Worm (Caenorhabditis elegans) whole organism, early embryonic: ENCODE results near the gene C45G9.2.

Experiments
- B0310.2 ChIP-seq: sonication (generic microtip); optimal IDR thresholded peaks from 2 replicates; lab custom pipeline; 2016; ENCODE audit warnings: mild to moderate bottlenecking, missing genetic modification characterization, missing compliant biosample characterization
- F13C5.2 ChIP-seq: sonication (generic microtip); optimal IDR thresholded peaks from 2 replicates; lab custom pipeline; 2017; ENCODE audit warnings: mild to moderate bottlenecking, missing genetic modification characterization, inconsistent platforms, missing compliant biosample characterization
- aly-1 ChIP-seq: sonication (generic microtip); optimal IDR thresholded peaks from 2 replicates; lab custom pipeline; 2016; ENCODE audit warnings: missing genetic modification characterization, missing compliant biosample characterization
- ama-1 ChIP-seq: fragments of 150-350 bp; optimal IDR thresholded peaks from 2 replicates; lab custom pipeline; 2014
- ceh-13 ChIP-seq: fragments of 200-800 bp; sonication (Bioruptor generic); optimal IDR thresholded peaks from 2 replicates; lab custom pipeline; 2018; ENCODE audit warnings: mild to moderate bottlenecking, missing genetic modification characterization, missing compliant biosample characterization
- ceh-36 ChIP-seq: sonication (generic microtip); optimal IDR thresholded peaks from 2 replicates; lab custom pipeline; 2016; ENCODE audit warnings: missing genetic modification characterization, inconsistent platforms, missing compliant biosample characterization
- ets-7 ChIP-seq: sonication (generic microtip); optimal IDR thresholded peaks from 2 replicates; lab custom pipeline; 2016; ENCODE audit warnings: missing genotype, missing genetic modification characterization, missing compliant biosample characterization
- flt-1 ChIP-seq: fragments of 200-800 bp; sonication (Bioruptor generic); IDR thresholded peaks from 2 replicates; pipeline ENCODE4 v1.3.6; 2022; ENCODE audit warnings: missing genetic modification characterization, missing compliant biosample characterization
- hmbx-1 ChIP-seq: sonication (generic microtip); optimal IDR thresholded peaks from 2 replicates; lab custom pipeline; 2016; ENCODE audit warnings: mild to moderate bottlenecking, missing genetic modification characterization, missing compliant biosample characterization
- hmg-4 ChIP-seq: fragments of 200-800 bp; sonication (Bioruptor generic); optimal IDR thresholded peaks from 2 replicates; lab custom pipeline; 2018; ENCODE audit warnings: mild to moderate bottlenecking, missing genetic modification characterization, missing compliant biosample characterization
- hnd-1 ChIP-seq: sonication (generic microtip); optimal IDR thresholded peaks from 2 replicates; lab custom pipeline; 2016; ENCODE audit warnings: missing genetic modification characterization, missing compliant biosample characterization
- pes-1 ChIP-seq: fragments of 200-800 bp; sonication (Bioruptor generic); IDR thresholded peaks from 2 replicates; pipeline ENCODE4 v1.3.6; 2022; ENCODE audit warnings: missing genetic modification reagents, missing genetic modification characterization, missing compliant biosample characterization
- scrt-1 ChIP-seq: fragments of 200-800 bp; sonication (Bioruptor generic); IDR thresholded peaks from 2 replicates; pipeline ENCODE4 v1.3.6; 2022; ENCODE audit warnings: missing genetic modification characterization, missing compliant biosample characterization
- sea-1 ChIP-seq: fragments of 200-800 bp; sonication (Bioruptor generic); conservative IDR thresholded peaks from 2 replicates; pipeline ENCODE4 v1.3.6; 2022; ENCODE audit warnings: missing genetic modification characterization, missing compliant biosample characterization
- tbx-11 ChIP-seq: fragments of 200-800 bp; sonication (Bioruptor generic); IDR thresholded peaks from 2 replicates; pipeline ENCODE4 v1.3.6; 2022; ENCODE audit warnings: missing genetic modification characterization, missing compliant biosample characterization
- tbx-37 ChIP-seq: fragments of 200-800 bp; sonication (Bioruptor generic); conservative IDR thresholded peaks from 2 replicates; pipeline ENCODE4 v1.3.6; 2022; ENCODE audit warnings: missing genetic modification reagents, missing genetic modification characterization, missing compliant biosample characterization
- tra-4 ChIP-seq: sonication (generic microtip); optimal IDR thresholded peaks from 2 replicates; lab custom pipeline; 2017; ENCODE audit warnings: missing genetic modification characterization, missing compliant biosample characterization

Gene C45G9.2

DNA sequence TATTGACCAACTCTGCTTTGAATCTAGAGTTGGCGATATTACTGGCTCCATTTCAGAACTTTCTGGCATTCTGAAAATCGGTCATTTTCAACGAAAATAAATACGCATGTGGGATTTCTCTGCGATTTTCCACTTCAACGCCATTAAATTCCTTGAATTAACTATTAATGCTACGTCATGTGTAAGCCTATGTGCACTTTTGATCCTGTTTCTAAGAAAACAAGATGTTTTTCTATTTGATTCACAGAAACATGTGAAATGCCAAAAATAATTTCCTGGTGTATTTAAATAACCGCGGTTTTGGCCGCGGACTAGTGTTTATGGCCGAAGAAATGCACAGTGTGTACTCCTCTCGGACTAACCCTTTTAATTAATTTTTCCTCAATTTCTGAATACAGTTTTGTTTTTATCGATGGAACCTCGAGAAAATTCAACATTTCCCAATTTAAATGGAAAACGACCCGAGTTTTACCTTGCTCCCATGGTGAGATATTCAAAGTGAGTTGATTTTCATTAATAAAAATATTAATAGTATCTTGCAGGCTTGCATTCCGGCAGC lies at the start of gene C45G9.2, which contains the start of gene C45G9.11:
TSS of gene C45G9.2 (plus strand) at position 392 of the 559 bp plus-strand sequence.
TSS of gene C45G9.11 (minus strand) at position 51 of the 559 bp plus-strand sequence.
- TF ChIP-seq F13C5.2 (tag; lab: Kevin White, UChicago) (peak; percentile 59), B0310.2 (tag; lab: Kevin White, UChicago) (no peak), hmbx-1 (tag; lab: Kevin White, UChicago) (no peak), ets-7 (tag; lab: Kevin White, UChicago) (no peak), ceh-13 (GFP tag; lab: Kevin White, UChicago) (no peak), tbx-37 (GFP tag; lab: Robert Waterston, UW) (peak; percentile 82; the same call in 1 of the 2 replicates), pes-1 (GFP tag; lab: Robert Waterston, UW) (no peak), flt-1 (GFP tag; lab: Robert Waterston, UW) (0 out of 2 replicates have a peak, but pooled peaks have one; percentile 21)

DNA sequence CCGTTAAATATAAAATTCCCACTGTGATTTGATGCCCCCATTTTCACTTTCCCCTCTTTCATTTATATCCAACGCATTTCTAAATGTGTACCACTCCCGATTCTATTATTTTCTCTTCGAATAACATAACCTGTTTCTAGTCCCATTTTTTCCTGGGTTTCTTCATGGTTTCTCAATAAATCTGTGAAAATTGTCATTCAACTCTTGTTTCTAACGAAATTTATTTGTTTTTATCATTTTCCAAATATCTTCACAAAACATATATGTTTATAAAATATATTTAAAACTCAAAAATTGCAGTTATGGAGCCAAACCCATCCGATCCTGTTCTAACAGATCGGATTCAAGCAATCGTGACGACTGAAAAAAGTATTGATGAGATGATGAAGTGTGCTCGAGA lies 47.9 kb upstream of the C45G9.2 start, which contains the start of gene mdt-11:
TSS of gene mdt-11 (plus strand) at position 301 of the 400 bp plus-strand sequence.
- no peak for TF ChIP-seq hmg-4 (GFP tag; lab: Kevin White, UChicago)
- TF ChIP-seq pes-1 (GFP tag; lab: Robert Waterston, UW): no peak
- TF ChIP-seq tra-4 (tag; lab: Kevin White, UChicago): no peak
- no peak for TF ChIP-seq ceh-36 (tag; lab: Kevin White, UChicago)
- no peak for TF ChIP-seq F13C5.2 (tag; lab: Kevin White, UChicago)
- TF ChIP-seq hnd-1: no peak
- no peak for TF ChIP-seq tbx-37 (GFP tag; lab: Robert Waterston, UW)
- TF ChIP-seq aly-1 (tag; lab: Kevin White, UChicago): no peak
- TF ChIP-seq ama-1 (lab: Kevin White, UChicago): no peak
- no peak for TF ChIP-seq scrt-1 (GFP tag; lab: Robert Waterston, UW)
- TF ChIP-seq flt-1 (GFP tag; lab: Robert Waterston, UW): no peak
- TF ChIP-seq B0310.2 (tag; lab: Kevin White, UChicago): no peak
- TF ChIP-seq ets-7 (tag; lab: Kevin White, UChicago): no peak

DNA sequence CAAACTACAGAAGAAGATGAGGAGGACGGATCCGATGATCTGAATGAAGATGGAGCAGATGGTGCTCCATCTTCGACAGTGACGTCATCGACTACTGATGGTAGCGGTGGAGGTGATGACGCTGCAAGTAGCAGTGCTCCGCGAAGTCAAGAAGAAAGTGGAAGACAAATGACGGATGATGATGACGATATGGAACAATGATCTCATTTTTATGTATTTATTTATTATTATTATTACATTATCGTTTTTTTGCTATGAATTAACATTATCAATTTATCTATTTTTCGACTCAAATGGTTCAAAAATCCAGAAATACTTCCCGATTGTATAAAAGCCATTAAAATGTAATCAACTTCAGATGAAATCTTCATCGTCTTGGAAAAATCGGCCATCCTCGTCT lies 47.2 kb upstream of the C45G9.2 start, which contains the start of gene R144.3:
TSS of gene R144.3 (plus strand) at position 301 of the 400 bp plus-strand sequence.
- TF ChIP-seq ama-1 (lab: Kevin White, UChicago) (no peak), sea-1 (GFP tag; lab: Robert Waterston, UW) (no peak), flt-1 (GFP tag; lab: Robert Waterston, UW) (no peak)

DNA sequence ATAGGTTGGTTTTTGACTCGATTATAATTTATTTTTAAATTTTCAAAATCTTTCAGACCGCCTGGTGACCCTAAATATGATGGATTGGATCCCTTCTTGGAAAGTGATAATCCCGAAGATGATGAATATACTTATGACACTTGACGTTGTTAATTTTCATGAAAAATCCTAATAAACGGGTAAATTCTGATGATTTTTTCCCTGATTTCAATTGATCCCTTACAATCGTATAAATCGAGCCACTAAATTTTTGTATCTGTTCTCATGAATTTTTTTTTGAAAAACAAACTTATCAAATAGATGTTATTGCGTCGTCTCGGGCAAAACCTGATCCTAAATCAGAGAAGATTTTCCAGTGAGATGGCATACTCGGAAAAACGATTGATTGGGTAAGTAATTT lies 45.9 kb upstream of the C45G9.2 start, which contains the start of gene R144.13:
TSS of gene R144.13 (plus strand) at position 301 of the 400 bp plus-strand sequence.
- TF ChIP-seq scrt-1 (GFP tag; lab: Robert Waterston, UW) (no peak), tra-4 (tag; lab: Kevin White, UChicago) (no peak), hmg-4 (GFP tag; lab: Kevin White, UChicago) (no peak)

DNA sequence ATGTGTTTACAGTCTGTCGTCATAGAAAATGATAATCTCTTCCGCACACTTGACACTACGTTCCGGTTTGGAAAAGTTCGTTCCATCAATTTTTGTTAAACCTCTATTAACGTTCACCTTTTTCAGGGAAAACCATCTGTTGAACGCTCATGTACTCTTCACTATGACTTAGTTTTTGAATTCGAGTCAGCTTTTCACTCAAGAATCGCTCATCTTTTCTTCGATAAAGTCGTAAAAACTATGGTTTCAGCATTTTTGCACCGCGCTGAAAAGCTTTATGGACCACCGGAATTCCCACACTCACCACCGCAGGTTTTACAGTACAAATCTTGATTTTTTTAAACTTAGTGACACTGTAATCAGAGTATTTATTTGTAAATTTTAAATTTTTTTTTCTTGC lies 45.2 kb upstream of the C45G9.2 start:
- TF ChIP-seq ets-7 (tag; lab: Kevin White, UChicago) (no peak), ceh-13 (GFP tag; lab: Kevin White, UChicago) (no peak), sea-1 (GFP tag; lab: Robert Waterston, UW) (no peak), pes-1 (GFP tag; lab: Robert Waterston, UW) (no peak), tbx-37 (GFP tag; lab: Robert Waterston, UW) (no peak), scrt-1 (GFP tag; lab: Robert Waterston, UW) (no peak), aly-1 (tag; lab: Kevin White, UChicago) (no peak), tra-4 (tag; lab: Kevin White, UChicago) (no peak)

DNA sequence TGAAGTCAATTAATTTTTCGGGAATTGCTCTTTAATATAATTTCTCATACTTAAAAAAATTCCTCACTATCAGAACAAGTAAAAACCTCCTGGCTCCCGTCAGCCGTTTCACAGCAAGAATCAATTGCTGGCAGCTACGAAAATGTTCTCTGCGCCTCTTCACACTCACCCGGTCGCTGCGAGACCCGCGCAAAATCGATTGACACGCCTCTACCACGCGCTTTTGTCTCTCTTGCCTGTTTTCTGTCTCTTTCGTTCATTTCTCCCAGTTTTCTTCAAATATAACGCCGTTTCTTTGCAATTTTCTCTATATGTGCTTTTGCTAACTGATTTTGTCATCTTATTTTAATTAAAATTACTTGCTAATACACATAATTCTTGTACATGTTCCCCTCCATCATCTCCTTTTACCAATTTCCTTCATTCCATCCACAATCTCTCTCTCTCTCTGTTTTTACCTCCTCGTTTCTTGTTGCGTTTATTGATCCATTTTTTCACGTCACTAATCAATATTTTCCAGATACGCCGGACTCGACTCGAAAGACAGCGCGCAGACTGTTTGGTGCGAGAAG lies 44.4 kb upstream of the C45G9.2 start, which contains the start of gene pcf-11:
TSS of gene pcf-11 (plus strand) at position 522 of the 572 bp plus-strand sequence.
- TF ChIP-seq ceh-36 (tag; lab: Kevin White, UChicago): no peak
- peak; percentile 31 for TF ChIP-seq tra-4 (tag; lab: Kevin White, UChicago)

DNA sequence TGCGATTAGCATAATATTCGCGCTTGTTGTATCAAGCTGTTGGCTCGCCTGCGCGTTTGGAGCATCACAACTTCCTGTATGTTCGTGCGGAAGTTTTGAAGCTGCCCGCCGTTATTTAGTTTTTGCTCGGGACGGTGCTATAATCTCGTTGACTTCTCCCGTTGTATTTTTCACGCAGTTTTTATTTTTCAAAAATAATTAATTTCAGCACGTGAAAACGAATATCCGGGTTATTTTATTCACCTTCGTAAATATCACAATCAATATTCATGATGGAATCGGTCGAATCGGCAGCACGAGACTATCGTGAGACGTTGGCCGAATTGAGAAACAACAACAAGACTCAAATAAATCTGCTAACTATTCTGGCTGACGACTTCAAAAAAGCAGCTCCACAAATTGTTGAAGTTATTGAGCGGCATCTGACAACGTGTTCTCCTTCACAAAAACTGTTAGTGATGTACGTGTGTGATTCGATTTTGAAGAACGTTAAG lies 43.7 kb upstream of the C45G9.2 start:
- TF ChIP-seq hmg-4 (GFP tag; lab: Kevin White, UChicago): no peak
- TF ChIP-seq ama-1 (lab: Kevin White, UChicago): peak; percentile 62

DNA sequence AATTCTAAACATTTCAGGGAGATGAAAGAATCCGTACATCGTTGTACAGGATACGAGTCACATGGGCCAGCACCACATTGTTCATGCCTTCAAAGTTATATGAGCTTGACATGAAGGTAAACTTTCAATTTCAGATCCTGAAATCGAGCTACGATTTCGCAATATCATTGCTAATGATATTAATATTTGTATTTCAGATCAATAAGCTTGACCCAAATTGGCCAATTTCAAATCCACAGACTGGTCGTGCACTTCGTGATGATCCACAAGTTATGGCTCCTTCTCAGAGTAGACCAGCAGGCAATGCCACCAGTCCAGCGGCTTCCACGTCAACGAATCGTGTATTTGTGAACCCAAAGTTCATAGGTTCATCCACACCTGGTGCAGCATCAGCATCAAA lies 42.5 kb upstream of the C45G9.2 start:
- no peak for TF ChIP-seq F13C5.2 (tag; lab: Kevin White, UChicago)
- no peak for TF ChIP-seq pes-1 (GFP tag; lab: Robert Waterston, UW)
- TF ChIP-seq ets-7 (tag; lab: Kevin White, UChicago): no peak
- TF ChIP-seq hmbx-1 (tag; lab: Kevin White, UChicago): no peak
- TF ChIP-seq hmg-4 (GFP tag; lab: Kevin White, UChicago): no peak
- TF ChIP-seq ama-1 (lab: Kevin White, UChicago): no peak
- TF ChIP-seq tbx-11: no peak
- no peak for TF ChIP-seq ceh-36 (tag; lab: Kevin White, UChicago)
- no peak for TF ChIP-seq B0310.2 (tag; lab: Kevin White, UChicago)
